Worm (Caenorhabditis elegans) whole organism, midembryonic: ENCODE data around the gene T24B8.4.

ENCODE experiments used
- T22C8.4 ChIP-seq: fragments of 200-800 bp; sonication (Bioruptor generic); IDR thresholded peaks from 2 replicates; pipeline ENCODE4 v1.3.6; 2022; ENCODE audit warnings: missing genetic modification characterization, missing compliant biosample characterization
- cog-1 ChIP-seq: sonication (generic microtip); optimal IDR thresholded peaks from 2 replicates; lab custom pipeline; 2016; ENCODE audit warnings: missing genetic modification characterization, missing compliant biosample characterization
- flt-1 ChIP-seq: fragments of 200-800 bp; sonication (Bioruptor generic); IDR thresholded peaks from 2 replicates; pipeline ENCODE4 v1.3.6; 2022; ENCODE audit warnings: missing genetic modification characterization, missing compliant biosample characterization
- klf-2 ChIP-seq: fragments of 200-800 bp; sonication (Bioruptor generic); conservative IDR thresholded peaks from 2 replicates; pipeline ENCODE4 v1.3.6; 2022; ENCODE audit warnings: missing genetic modification reagents, missing genetic modification characterization, missing compliant biosample characterization
- med-1 ChIP-seq: sonication (generic microtip); optimal IDR thresholded peaks from 2 replicates; lab custom pipeline; 2017; ENCODE audit warnings: missing genetic modification characterization, mild to moderate bottlenecking, missing compliant biosample characterization, antibody characterized with exemption, missing genetic modification reagents; ENCODE audit not compliant: insufficient read depth
- ref-1 ChIP-seq: fragments of 200-800 bp; sonication (Bioruptor generic); conservative IDR thresholded peaks from 2 replicates; pipeline ENCODE4 v1.3.6; 2022; ENCODE audit warnings: missing genetic modification reagents, missing genetic modification characterization, missing compliant biosample characterization
- tab-1 ChIP-seq: fragments of 200-800 bp; sonication (Bioruptor generic); IDR thresholded peaks from 2 replicates; pipeline ENCODE4 v1.3.6; 2022; ENCODE audit warnings: missing genetic modification characterization, missing compliant biosample characterization
- ztf-23 ChIP-seq: fragments of 200-800 bp; sonication (Bioruptor generic); IDR thresholded peaks from 2 replicates; pipeline ENCODE4 v1.3.6; 2022; ENCODE audit warnings: missing genetic modification reagents, missing genetic modification characterization, missing compliant biosample characterization
- ztf-29 ChIP-seq: fragments of 200-800 bp; sonication (Bioruptor generic); IDR thresholded peaks from 2 replicates; pipeline ENCODE4 v1.3.6; 2022; ENCODE audit warnings: missing genetic modification reagents, missing genetic modification characterization, missing compliant biosample characterization

T24B8.4 gene

ce11 chrII:9054604-9055003 is 16.0 kb downstream of the T24B8.4 start, which contains the start of gene chmp-7:
chmp-7 (plus strand) TSS chrII:9054972.
- TF ChIP-seq ztf-23 (GFP tag; lab: Robert Waterston, UW): 0 out of 2 replicates have a peak, but pooled peaks have one; percentile 53
- TF ChIP-seq cog-1 (tag; lab: Kevin White, UChicago): peak; percentile 18
- no peak for TF ChIP-seq tab-1 (GFP tag; lab: Robert Waterston, UW)
- peak; percentile 69; the same call in 1 of the 2 replicates for TF ChIP-seq flt-1

ce11 chrII:9053564-9053963 is 17.1 kb downstream of the T24B8.4 start, which contains the start of gene T24B8.7:
T24B8.7 (minus strand) TSS chrII:9053664.
- TF ChIP-seq T22C8.4: no peak
- no peak for TF ChIP-seq med-1 (GFP tag; lab: Kevin White, UChicago)
- no peak for TF ChIP-seq flt-1
- no peak for TF ChIP-seq ref-1 (GFP tag; lab: Robert Waterston, UW)
- TF ChIP-seq ztf-23 (GFP tag; lab: Robert Waterston, UW): no peak
- TF ChIP-seq tab-1 (GFP tag; lab: Robert Waterston, UW): no peak
- no peak for TF ChIP-seq cog-1 (tag; lab: Kevin White, UChicago)
- no peak for TF ChIP-seq klf-2 (GFP tag; lab: Robert Waterston, UW)
- TF ChIP-seq ztf-29 (GFP tag; lab: Robert Waterston, UW): no peak

ce11 chrII:9042059-9042458 is 28.6 kb downstream of the T24B8.4 start:
- TF ChIP-seq med-1 (GFP tag; lab: Kevin White, UChicago) (no peak), ztf-23 (GFP tag; lab: Robert Waterston, UW) (no peak), ref-1 (GFP tag; lab: Robert Waterston, UW) (no peak), klf-2 (GFP tag; lab: Robert Waterston, UW) (no peak), ztf-29 (GFP tag; lab: Robert Waterston, UW) (no peak), T22C8.4 (no peak), flt-1 (no peak), tab-1 (GFP tag; lab: Robert Waterston, UW) (no peak), cog-1 (tag; lab: Kevin White, UChicago) (no peak)

ce11 chrII:9041306-9041705 is 29.3 kb downstream of the T24B8.4 start, which contains the start of gene F37B12.3:
F37B12.3 (minus strand) TSS chrII:9041406.
- no peak for TF ChIP-seq T22C8.4
- no peak for TF ChIP-seq tab-1 (GFP tag; lab: Robert Waterston, UW)

ce11 chrII:9038736-9039135 is 31.9 kb downstream of the T24B8.4 start:
- no peak for TF ChIP-seq cog-1 (tag; lab: Kevin White, UChicago)
- TF ChIP-seq T22C8.4: no peak
- no peak for TF ChIP-seq tab-1 (GFP tag; lab: Robert Waterston, UW)
- TF ChIP-seq med-1 (GFP tag; lab: Kevin White, UChicago): no peak

ce11 chrII:9038201-9038600 is 32.4 kb downstream of the T24B8.4 start, which contains the start of gene gcs-1:
gcs-1 (minus strand) TSS chrII:9038301.
- TF ChIP-seq ztf-23 (GFP tag; lab: Robert Waterston, UW): no peak
- TF ChIP-seq ztf-29 (GFP tag; lab: Robert Waterston, UW): no peak
- TF ChIP-seq tab-1 (GFP tag; lab: Robert Waterston, UW): no peak
- no peak for TF ChIP-seq T22C8.4
- no peak for TF ChIP-seq flt-1
- no peak for TF ChIP-seq cog-1 (tag; lab: Kevin White, UChicago)
- no peak for TF ChIP-seq klf-2 (GFP tag; lab: Robert Waterston, UW)
- TF ChIP-seq ref-1 (GFP tag; lab: Robert Waterston, UW): no peak
- TF ChIP-seq med-1 (GFP tag; lab: Kevin White, UChicago): no peak

ce11 chrII:9033034-9033433 is 37.6 kb downstream of the T24B8.4 start:
- TF ChIP-seq tab-1 (GFP tag; lab: Robert Waterston, UW) (no peak), cog-1 (tag; lab: Kevin White, UChicago) (no peak), ztf-23 (GFP tag; lab: Robert Waterston, UW) (no peak), ztf-29 (GFP tag; lab: Robert Waterston, UW) (no peak), med-1 (GFP tag; lab: Kevin White, UChicago) (no peak), ref-1 (GFP tag; lab: Robert Waterston, UW) (no peak), klf-2 (GFP tag; lab: Robert Waterston, UW) (no peak), flt-1 (no peak), T22C8.4 (no peak)

ce11 chrII:9031891-9032290 is 38.7 kb downstream of the T24B8.4 start:
- TF ChIP-seq ztf-23 (GFP tag; lab: Robert Waterston, UW) (no peak), tab-1 (GFP tag; lab: Robert Waterston, UW) (no peak), klf-2 (GFP tag; lab: Robert Waterston, UW) (no peak), ztf-29 (GFP tag; lab: Robert Waterston, UW) (no peak), ref-1 (GFP tag; lab: Robert Waterston, UW) (no peak), med-1 (GFP tag; lab: Kevin White, UChicago) (no peak), cog-1 (tag; lab: Kevin White, UChicago) (no peak), flt-1 (no peak), T22C8.4 (no peak)

ce11 chrII:9029218-9029672 is 41.4 kb downstream of the T24B8.4 start, which contains the start of gene F37B12.1:
F37B12.1 (minus strand) TSS chrII:9029268.
- no peak for TF ChIP-seq cog-1 (tag; lab: Kevin White, UChicago)
- TF ChIP-seq tab-1 (GFP tag; lab: Robert Waterston, UW): no peak
- TF ChIP-seq ztf-23 (GFP tag; lab: Robert Waterston, UW): no peak
- no peak for TF ChIP-seq ztf-29 (GFP tag; lab: Robert Waterston, UW)
- TF ChIP-seq ref-1 (GFP tag; lab: Robert Waterston, UW): no peak
- TF ChIP-seq T22C8.4: no peak
- TF ChIP-seq klf-2 (GFP tag; lab: Robert Waterston, UW): no peak
- TF ChIP-seq flt-1: no peak
- no peak for TF ChIP-seq med-1 (GFP tag; lab: Kevin White, UChicago)

ce11 chrII:9028096-9028495 is 42.5 kb downstream of the T24B8.4 start:
- no peak for TF ChIP-seq ztf-23 (GFP tag; lab: Robert Waterston, UW)
- TF ChIP-seq T22C8.4: no peak
